Fruit fly (Drosophila melanogaster): ENCODE data around the gene ATPsynC.

DNA sequence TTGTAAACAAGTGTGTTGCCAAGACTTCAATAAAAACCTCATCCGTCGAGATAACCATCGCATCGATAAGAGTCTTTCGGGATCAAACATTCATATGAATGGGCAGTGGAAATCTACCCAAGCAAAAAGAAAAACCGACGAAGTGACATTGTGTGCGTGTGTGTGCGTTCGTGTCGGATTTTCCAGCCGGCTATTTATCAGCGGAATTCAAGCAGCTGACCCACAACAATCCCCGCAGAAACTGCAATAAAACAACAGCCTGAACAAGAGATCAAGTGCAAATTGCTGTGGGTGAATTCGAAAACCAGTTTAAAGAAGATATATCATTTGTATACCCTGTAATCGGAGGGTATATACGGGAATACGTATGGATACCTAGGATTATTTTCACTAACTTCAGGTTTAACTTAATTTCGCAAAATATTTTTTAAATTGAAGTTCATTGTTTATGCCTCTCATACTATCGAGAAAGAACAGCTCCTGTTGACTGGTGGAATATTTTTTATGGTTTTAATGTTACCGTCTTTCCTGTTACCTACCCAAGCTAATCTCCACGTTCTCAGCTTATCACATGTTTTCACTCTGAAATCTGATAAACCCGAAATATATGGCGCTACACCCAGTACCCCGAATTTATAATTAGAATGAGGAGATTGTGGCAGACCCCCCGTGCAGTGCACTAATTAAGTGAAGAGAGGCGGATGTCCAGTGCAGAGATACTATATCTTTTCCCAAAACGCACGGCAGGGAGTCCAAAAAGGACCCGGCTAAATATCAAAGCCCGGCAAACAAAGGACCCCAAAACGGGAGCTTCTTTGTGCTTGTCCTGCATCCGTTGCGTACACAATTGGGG lies 22.1 kb downstream of the ATPsynC start:
- TF ChIP-seq CG8478 (optimal IDR thresholded peaks at IDR 0.05): no peak
- no peak for TF ChIP-seq CTCF (optimal IDR thresholded peaks at IDR 0.05)

All from S2 (cell line).